Worm (Caenorhabditis elegans) whole organism, L3 larva: Measurements from ENCODE around the gene cyp-14A3.

Experiments used
- ama-1 ChIP-seq: fragments of 150-350 bp; optimal IDR thresholded peaks from 2 replicates; lab custom pipeline; 2018
- elt-2 ChIP-seq: sonication (generic microtip); optimal IDR thresholded peaks from 2 replicates; lab custom pipeline; 2016; ENCODE audit warnings: missing genetic modification reagents, mild to moderate bottlenecking, missing genetic modification characterization, missing compliant biosample characterization
- fos-1 ChIP-seq: fragments of 150-350 bp; optimal IDR thresholded peaks from 2 replicates; lab custom pipeline; 2014; ENCODE audit warnings: missing biosample characterization, missing genetic modification characterization
- jun-1 ChIP-seq: fragments of 150-350 bp; optimal IDR thresholded peaks from 2 replicates; lab custom pipeline; 2014; ENCODE audit warnings: missing biosample characterization, missing genetic modification reagents, missing genetic modification characterization
- nfya-1 ChIP-seq: sonication (generic microtip); optimal IDR thresholded peaks from 2 replicates; lab custom pipeline; 2017; ENCODE audit warnings: missing genetic modification characterization, mild to moderate bottlenecking, missing compliant biosample characterization, antibody characterized with exemption, moderate library complexity; ENCODE audit not compliant: insufficient read depth
- nhr-11 ChIP-seq: fragments of 150-350 bp; optimal IDR thresholded peaks from 2 replicates; lab custom pipeline; 2014; ENCODE audit warnings: missing biosample characterization, missing genetic modification characterization
- nhr-25 ChIP-seq: sonication (generic microtip); optimal IDR thresholded peaks from 2 replicates; lab custom pipeline; 2017; ENCODE audit warnings: missing biosample characterization, missing genetic modification characterization
- nhr-28 ChIP-seq: fragments of 150-350 bp; optimal IDR thresholded peaks from 2 replicates; lab custom pipeline; 2014; ENCODE audit warnings: missing biosample characterization, missing genetic modification characterization
- ztf-11 ChIP-seq: fragments of 150-350 bp; optimal IDR thresholded peaks from 2 replicates; lab custom pipeline; 2014; ENCODE audit warnings: missing biosample characterization, missing genetic modification characterization

DNA sequence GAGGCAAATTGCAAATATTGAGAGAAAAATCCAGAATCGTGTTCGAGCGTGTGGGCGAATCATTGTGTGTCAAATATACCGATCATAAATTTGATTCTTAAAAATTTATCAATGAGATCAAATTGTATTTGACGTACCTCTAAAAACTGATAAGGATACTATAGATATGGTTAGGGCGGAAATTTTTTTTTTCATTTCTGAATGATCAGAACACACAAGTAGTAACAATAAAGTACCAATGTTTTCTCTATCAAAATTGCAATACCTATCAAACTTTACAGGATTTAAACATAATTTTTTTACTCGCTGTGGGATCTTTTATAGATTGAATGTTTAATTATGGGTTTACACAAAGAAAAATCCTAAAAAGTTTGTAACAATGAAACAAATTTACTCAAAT is 41.7 kb downstream of the cyp-14A3 start, which contains the start of gene bgnt-1.5:
- no peak for TF ChIP-seq fos-1
- no peak for TF ChIP-seq nhr-11 (tag; lab: Kevin White, UChicago)
- no peak for TF ChIP-seq ztf-11 (tag; lab: Kevin White, UChicago)
- no peak for TF ChIP-seq nhr-25 (tag; lab: Kevin White, UChicago)
- TF ChIP-seq jun-1 (tag; lab: Kevin White, UChicago): no peak
- TF ChIP-seq elt-2: no peak
- TF ChIP-seq nhr-28 (tag; lab: Kevin White, UChicago): no peak
- TF ChIP-seq nfya-1 (tag; lab: Kevin White, UChicago): no peak
- no peak for TF ChIP-seq ama-1 (lab: Kevin White, UChicago)
